Comparison of ENCODE assay signal across 6 worm cellular contexts in the genomic region with DNA sequence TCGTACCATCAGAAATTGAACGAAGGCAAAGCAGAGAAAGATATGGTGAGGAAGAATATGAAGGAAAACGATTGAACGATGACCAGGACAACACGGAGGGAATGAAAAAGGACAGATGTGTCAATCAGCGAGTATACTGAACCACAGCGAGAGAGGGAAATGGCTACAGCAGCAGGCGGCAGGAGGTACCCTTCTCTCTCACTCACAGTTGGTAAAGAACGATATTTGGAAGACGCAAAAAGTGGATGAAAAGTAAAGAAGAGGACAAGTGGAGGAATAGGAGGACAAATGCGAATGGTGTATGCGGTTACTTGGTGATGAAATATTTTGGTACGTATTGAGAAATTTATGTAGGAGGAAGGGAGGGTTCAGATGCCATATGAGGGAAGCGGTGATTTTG.
TF ChIP-seq lines count a peak whose summit lies in the region.

A gene (plus strand): TSS at position 246 of the 400 bp plus-strand sequence.

TF ChIP-seq in whole organism, L1 larva, 84 proteins besides CTCF, POLR2A, EP300 and RAD21:
- TF ChIP-seq zip-4 (GFP tag; optimal IDR thresholded peaks at IDR 0.05; lab: Kevin White, UChicago) (no peak), nhr-85 (tag; lab: Kevin White, UChicago) (peak; percentile 6), ztf-11 (tag; optimal IDR thresholded peaks at IDR 0.05; lab: Kevin White, UChicago) (peak in 1 of 2 experiments; percentile 26), unc-30 (tag; optimal IDR thresholded peaks at IDR 0.05; lab: Kevin White, UChicago) (no peak)

TF ChIP-seq in whole organism, L2 larva, 48 proteins besides CTCF, POLR2A, EP300 and RAD21:
- TF ChIP-seq nhr-129 (tag; optimal IDR thresholded peaks at IDR 0.05; lab: Kevin White, UChicago) (peak; percentile 30), lin-11 (tag; optimal IDR thresholded peaks at IDR 0.05; lab: Kevin White, UChicago) (no peak)

TF ChIP-seq in whole organism, early embryonic, 17 proteins besides CTCF, POLR2A, EP300 and RAD21:
- TF ChIP-seq hmg-4 (GFP tag; optimal IDR thresholded peaks at IDR 0.05; lab: Kevin White, UChicago), result peak; percentile 60
- TF ChIP-seq tbx-11 (GFP tag; IDR thresholded peaks at IDR 0.05; lab: Robert Waterston, UW), result no peak
TF ChIP-seq in whole organism, early embryonic: peak in this region for 1.

TF ChIP-seq in whole organism, late embryonic, 69 proteins besides CTCF, POLR2A, EP300 and RAD21:
- peak; percentile 51 for TF ChIP-seq hlh-6 (tag; optimal IDR thresholded peaks at IDR 0.05; lab: Kevin White, UChicago)
- peak; percentile 42 for TF ChIP-seq unc-55 (GFP tag; optimal IDR thresholded peaks at IDR 0.05; lab: Kevin White, UChicago)
- no peak for TF ChIP-seq ceh-30 (tag; optimal IDR thresholded peaks at IDR 0.05; lab: Kevin White, UChicago)

TF ChIP-seq in whole organism, midembryonic, 9 proteins besides CTCF, POLR2A, EP300 and RAD21:
- TF ChIP-seq cog-1 (tag; optimal IDR thresholded peaks at IDR 0.05; lab: Kevin White, UChicago), result no peak
- TF ChIP-seq klf-2 (GFP tag; conservative IDR thresholded peaks at IDR 0.05; lab: Robert Waterston, UW), result no peak
- TF ChIP-seq flt-1 (GFP tag; IDR thresholded peaks at IDR 0.05; lab: Robert Waterston, UW), result 0 out of 2 replicates have a peak, but pooled peaks have one; percentile 40
- no peak for TF ChIP-seq med-1 (GFP tag; optimal IDR thresholded peaks at IDR 0.05; lab: Kevin White, UChicago; ENCODE audit: insufficient read depth)
- TF ChIP-seq ztf-29 (GFP tag; IDR thresholded peaks at IDR 0.05; lab: Robert Waterston, UW), result no peak
- no peak for TF ChIP-seq ref-1 (GFP tag; conservative IDR thresholded peaks at IDR 0.05; lab: Robert Waterston, UW)
- TF ChIP-seq T22C8.4 (GFP tag; IDR thresholded peaks at IDR 0.05; lab: Robert Waterston, UW), result no peak
- TF ChIP-seq ztf-23 (GFP tag; IDR thresholded peaks at IDR 0.05; lab: Robert Waterston, UW), result 0 out of 2 replicates have a peak, but pooled peaks have one; percentile 16

TF ChIP-seq in whole organism, mixed stage, embryonic, 35 proteins besides CTCF, POLR2A, EP300 and RAD21:
- TF ChIP-seq lsy-2 (tag; optimal IDR thresholded peaks at IDR 0.05; lab: Kevin White, UChicago) (no peak), nhr-28 (tag; optimal IDR thresholded peaks at IDR 0.05; lab: Kevin White, UChicago) (no peak), ceh-83 (GFP tag; optimal IDR thresholded peaks at IDR 0.05; lab: Kevin White, UChicago) (no peak), tbx-8 (GFP tag; optimal IDR thresholded peaks at IDR 0.05; lab: Kevin White, UChicago) (no peak), nhr-2 (tag; optimal IDR thresholded peaks at IDR 0.05; lab: Kevin White, UChicago) (no peak), cnd-1 (tag; optimal IDR thresholded peaks at IDR 0.05; lab: Kevin White, UChicago) (peak; percentile 10), mab-5 (tag; optimal IDR thresholded peaks at IDR 0.05; lab: Kevin White, UChicago) (no peak), sem-2 (GFP tag; optimal IDR thresholded peaks at IDR 0.05; lab: Kevin White, UChicago) (no peak), hlh-1 (tag; optimal IDR thresholded peaks at IDR 0.05; lab: Kevin White, UChicago) (peak; percentile 23), unc-62 (GFP tag; optimal IDR thresholded peaks at IDR 0.05; lab: Kevin White, UChicago) (peak; percentile 34), nhr-76 (tag; optimal IDR thresholded peaks at IDR 0.05; lab: Kevin White, UChicago) (no peak), mls-2 (tag; optimal IDR thresholded peaks at IDR 0.05; lab: Kevin White, UChicago) (no peak), zip-8 (tag; optimal IDR thresholded peaks at IDR 0.05; lab: Kevin White, UChicago) (no peak), ces-1 (GFP tag; optimal IDR thresholded peaks at IDR 0.05; lab: Kevin White, UChicago) (no peak), lin-32 (GFP tag; optimal IDR thresholded peaks at IDR 0.05; lab: Kevin White, UChicago) (no peak), flh-1 (GFP tag; optimal IDR thresholded peaks at IDR 0.05; lab: Kevin White, UChicago) (no peak), ztf-11 (tag; optimal IDR thresholded peaks at IDR 0.05; lab: Kevin White, UChicago) (no peak)
